Fruit fly (Drosophila melanogaster): ENCODE measurements around the gene CG2162.

The CG2162 gene

dm6 chr3L:3042150-3043049 lies 7.4 kb downstream of the CG2162 start, which contains the start of gene Prx4 (continued):
- no peak for TF ChIP-seq pros (GFP tag; optimal IDR thresholded peaks at IDR 0.05)
- TF ChIP-seq repo (GFP tag; optimal IDR thresholded peaks at IDR 0.05), result no peak
- TF ChIP-seq gro (GFP tag; optimal IDR thresholded peaks at IDR 0.05), result no peak
- TF ChIP-seq hb (GFP tag; IDR thresholded peaks at IDR 0.05; ENCODE audit: partially characterized antibody), result no peak
- peak; percentile 89 for TF ChIP-seq ci (GFP tag; IDR thresholded peaks at IDR 0.05)
- peak in 1 of 2 experiments; percentile 8 for TF ChIP-seq chif (GFP tag; optimal IDR thresholded peaks at IDR 0.05)
- TF ChIP-seq sr (GFP tag; IDR thresholded peaks at IDR 0.05), result peak; percentile 61; the same call in 1 of the 3 replicates
- peak; percentile 28 for TF ChIP-seq Nf-YB (GFP tag; optimal IDR thresholded peaks at IDR 0.05)
- no peak for TF ChIP-seq CG34376 (GFP tag; optimal IDR thresholded peaks at IDR 0.05)
- TF ChIP-seq Lim3 (GFP tag; IDR thresholded peaks at IDR 0.05), result no peak
- TF ChIP-seq CG6765 (GFP tag; optimal IDR thresholded peaks at IDR 0.05), result no peak
- TF ChIP-seq Meics (GFP tag; optimal IDR thresholded peaks at IDR 0.05), result peak; percentile 66
- TF ChIP-seq CG18476 (GFP tag; optimal IDR thresholded peaks at IDR 0.05), result peak; percentile 65
- TF ChIP-seq sqz (GFP tag; optimal IDR thresholded peaks at IDR 0.05), result peak; percentile 1
- TF ChIP-seq Side (GFP tag; optimal IDR thresholded peaks at IDR 0.05), result no peak
- TF ChIP-seq CG2678 (tag; optimal IDR thresholded peaks at IDR 0.05), result peak; percentile 82
- TF ChIP-seq CG6813 (GFP tag; optimal IDR thresholded peaks at IDR 0.05), result peak; percentile 38
- peak; percentile 50; the same call in 1 of the 2 replicates for TF ChIP-seq al (GFP tag; IDR thresholded peaks at IDR 0.05)
- TF ChIP-seq CG10209 (GFP tag; optimal IDR thresholded peaks at IDR 0.05), result peak; percentile 71
- TF ChIP-seq CG6175 (GFP tag; IDR thresholded peaks at IDR 0.05), result 0 out of 3 replicates have a peak, but pooled peaks have one; percentile 9
- TF ChIP-seq odd (GFP tag; optimal IDR thresholded peaks at IDR 0.05), result peak; percentile 49
- TF ChIP-seq CG11093 (GFP tag; IDR thresholded peaks at IDR 0.05), result peak; percentile 52; the same call in 2 of the 3 replicates
- peak; percentile 11 for TF ChIP-seq chn (GFP tag; optimal IDR thresholded peaks at IDR 0.05)
- no peak for TF ChIP-seq grn (GFP tag; optimal IDR thresholded peaks at IDR 0.05)
- no peak for TF ChIP-seq vnd (GFP tag; IDR thresholded peaks at IDR 0.05; ENCODE audit: partially characterized antibody)
- peak; percentile 64 for TF ChIP-seq CG9817 (tag; optimal IDR thresholded peaks at IDR 0.05)
- TF ChIP-seq kah (GFP tag; optimal IDR thresholded peaks at IDR 0.05), result peak; percentile 19
- TF ChIP-seq bigmax (GFP tag; optimal IDR thresholded peaks at IDR 0.05), result no peak
- TF ChIP-seq CG12391 (tag; optimal IDR thresholded peaks at IDR 0.05), result peak; percentile 66
- TF ChIP-seq ase (GFP tag; IDR thresholded peaks at IDR 0.05), result peak; percentile 60; the same call in 1 of the 3 replicates
- peak; percentile 84 for TF ChIP-seq CG17359 (tag; optimal IDR thresholded peaks at IDR 0.05)
- TF ChIP-seq CrebB (tag; optimal IDR thresholded peaks at IDR 0.05), result peak; percentile 23
- peak; percentile 67 for TF ChIP-seq CG7556 (GFP tag; optimal IDR thresholded peaks at IDR 0.05)
- no peak for TF ChIP-seq ftz-f1 (GFP tag; optimal IDR thresholded peaks at IDR 0.05)
- TF ChIP-seq tin (GFP tag; optimal IDR thresholded peaks at IDR 0.05), result peak; percentile 65
- no peak for TF ChIP-seq kay (GFP tag; optimal IDR thresholded peaks at IDR 0.05)
- no peak for TF ChIP-seq CG14860 (GFP tag; IDR thresholded peaks at IDR 0.05; ENCODE audit: partially characterized antibody)
- peak; percentile 54 for TF ChIP-seq CG3281 (GFP tag; optimal IDR thresholded peaks at IDR 0.05)
- TF ChIP-seq Deaf1 (tag; optimal IDR thresholded peaks at IDR 0.05), result peak; percentile 52
- peak; percentile 71; the same call in 2 of the 3 replicates for TF ChIP-seq CG3726 (GFP tag; IDR thresholded peaks at IDR 0.05)
- TF ChIP-seq dpn (GFP tag; optimal IDR thresholded peaks at IDR 0.05), result peak; percentile 15 to 60
- no peak for TF ChIP-seq NC2β (GFP tag; optimal IDR thresholded peaks at IDR 0.05)
- TF ChIP-seq Mad (GFP tag; optimal IDR thresholded peaks at IDR 0.05), result peak; percentile 28
- TF ChIP-seq sc (optimal IDR thresholded peaks at IDR 0.05), result no peak
- peak; percentile 17 for TF ChIP-seq sc (GFP tag; optimal IDR thresholded peaks at IDR 0.05)
- TF ChIP-seq trh (GFP tag; optimal IDR thresholded peaks at IDR 0.05), result no peak
- TF ChIP-seq CG12155 (GFP tag; optimal IDR thresholded peaks at IDR 0.05), result peak; percentile 66
- TF ChIP-seq CG5953 (GFP tag; IDR thresholded peaks at IDR 0.05), result peak; percentile 52; the same call in 1 of the 2 replicates
